Worm (Caenorhabditis elegans): ENCODE measurements around the gene T04H1.12.

- no peak for TF ChIP-seq W03F9.2 (tag; optimal IDR thresholded peaks at IDR 0.05)
- TF ChIP-seq dao-5 (tag; optimal IDR thresholded peaks at IDR 0.05): no peak
Observed at ce11 chrV:12251041-12251440, 4.4 kb upstream of the T04H1.12 start, which contains the start of gene T04H1.5.
